Fruit fly (Drosophila melanogaster) whole organism, embryonic: ENCODE measurements around the gene CG5973.

ENCODE experiments used
- Adf1 ChIP-seq: fragments of 200-800 bp; sonication (Bioruptor generic); IDR thresholded peaks from 2 replicates; pipeline ENCODE4 v1.3.6; 2022; ENCODE audit warnings: missing biosample characterization, missing genetic modification characterization
- Antp ChIP-seq: fragments of 200-800 bp; sonication (Bioruptor generic); optimal IDR thresholded peaks from 3 replicates; lab custom pipeline; 2016; ENCODE audit warnings: missing biosample characterization, missing genetic modification characterization
- BtbVII ChIP-seq: fragments of 200-800 bp; sonication (Bioruptor generic); optimal IDR thresholded peaks from 3 replicates; lab custom pipeline; 2017; ENCODE audit warnings: missing biosample characterization, mild to moderate bottlenecking, missing genetic modification characterization
- CG10543 ChIP-seq: fragments of 200-800 bp; sonication (Bioruptor generic); optimal IDR thresholded peaks from 3 replicates; lab custom pipeline; 2017; ENCODE audit warnings: missing biosample characterization, mild to moderate bottlenecking, missing genetic modification characterization, moderate library complexity
- CG13424 ChIP-seq: fragments of 200-800 bp; sonication (Bioruptor generic); optimal IDR thresholded peaks from 2 replicates; lab custom pipeline; 2019; ENCODE audit warnings: missing biosample characterization, mild to moderate bottlenecking, missing genetic modification characterization, moderate library complexity
- CG14014 ChIP-seq: fragments of 200-800 bp; sonication (Bioruptor generic); IDR thresholded peaks from 2 replicates; pipeline ENCODE4 v1.3.6; 2022; ENCODE audit warnings: missing biosample characterization, missing genetic modification characterization
- CG15073 ChIP-seq: fragments of 200-800 bp; sonication (Bioruptor generic); optimal IDR thresholded peaks from 2 replicates; lab custom pipeline; 2016; ENCODE audit warnings: missing biosample characterization, missing genetic modification characterization
- CG17186 ChIP-seq: fragments of 200-800 bp; sonication (Bioruptor generic); optimal IDR thresholded peaks from 3 replicates; lab custom pipeline; 2017; ENCODE audit warnings: missing biosample characterization, missing genetic modification reagents, missing genetic modification characterization
- CG17328 ChIP-seq: fragments of 200-800 bp; sonication (Bioruptor generic); IDR thresholded peaks from 2 replicates; pipeline ENCODE4 v1.3.6; 2022; ENCODE audit warnings: missing biosample characterization, missing genetic modification characterization
- CG18599 ChIP-seq: fragments of 200-800 bp; sonication (Bioruptor generic); optimal IDR thresholded peaks from 3 replicates; lab custom pipeline; 2017; ENCODE audit warnings: missing biosample characterization, missing genetic modification characterization, mild to moderate bottlenecking, moderate library complexity, missing genetic modification reagents
- CG33557 ChIP-seq: fragments of 200-800 bp; sonication (Bioruptor generic); optimal IDR thresholded peaks from 2 replicates; lab custom pipeline; 2019; ENCODE audit warnings: missing biosample characterization, mild to moderate bottlenecking, missing genetic modification characterization, moderate library complexity
- CG7963 ChIP-seq: fragments of 200-800 bp; sonication (Bioruptor generic); IDR thresholded peaks from 3 replicates; pipeline ENCODE4 v1.3.6; 2022; ENCODE audit warnings: missing biosample characterization, missing genetic modification characterization; ENCODE audit not compliant: partially characterized antibody
- CG8944 ChIP-seq: fragments of 200-800 bp; sonication (Bioruptor generic); optimal IDR thresholded peaks from 3 replicates; lab custom pipeline; 2016; ENCODE audit warnings: missing biosample characterization, missing genetic modification characterization
- CG9932 ChIP-seq: fragments of 200-800 bp; sonication (Bioruptor generic); IDR thresholded peaks from 2 replicates; pipeline ENCODE4 v1.3.6; 2022; ENCODE audit warnings: missing biosample characterization, missing genetic modification characterization
- Elba2 ChIP-seq: fragments of 200-800 bp; sonication (Bioruptor generic); optimal IDR thresholded peaks from 3 replicates; lab custom pipeline; 2016; ENCODE audit warnings: missing biosample characterization, missing genetic modification characterization
- Ets65A ChIP-seq: fragments of 200-800 bp; sonication (Bioruptor generic); peaks from one replicate; lab custom pipeline; 2016; ENCODE audit warnings: missing biosample characterization, missing genetic modification characterization
- Fer1 ChIP-seq: fragments of 200-800 bp; sonication (Bioruptor generic); optimal IDR thresholded peaks from 2 replicates; lab custom pipeline; 2017; ENCODE audit warnings: missing biosample characterization, mild to moderate bottlenecking, missing genetic modification characterization
- Hmr ChIP-seq: fragments of 200-800 bp; sonication (Bioruptor generic); optimal IDR thresholded peaks from 3 replicates; lab custom pipeline; 2017; ENCODE audit warnings: mild to moderate bottlenecking, missing biosample characterization, missing genetic modification reagents, missing genetic modification characterization
- Hr51 ChIP-seq, 2 experiments: fragments of 200-800 bp; sonication (Bioruptor generic); optimal IDR thresholded peaks; 2 replicates in 1 of 2; 3 replicates in 1 of 2; lab custom pipeline; 2016 to 2018; ENCODE audit warnings: missing biosample characterization in 2 of 2, missing genetic modification characterization in 2 of 2, mild to moderate bottlenecking in 1 of 2, moderate library complexity in 1 of 2
- Meics ChIP-seq: fragments of 200-800 bp; sonication (Bioruptor generic); optimal IDR thresholded peaks from 2 replicates; lab custom pipeline; 2017; ENCODE audit warnings: missing biosample characterization, mild to moderate bottlenecking, missing genetic modification characterization
- Opbp ChIP-seq: fragments of 200-800 bp; sonication (Bioruptor generic); IDR thresholded peaks from 3 replicates; pipeline ENCODE4 v1.3.6; 2022; ENCODE audit warnings: missing biosample characterization, missing genetic modification characterization; ENCODE audit not compliant: partially characterized antibody
- btn ChIP-seq: fragments of 200-800 bp; sonication (Bioruptor generic); optimal IDR thresholded peaks from 2 replicates; lab custom pipeline; 2016; ENCODE audit warnings: missing biosample characterization, missing genetic modification characterization
- ci ChIP-seq: fragments of 200-800 bp; sonication (Bioruptor generic); IDR thresholded peaks from 3 replicates; pipeline ENCODE4 v1.3.6; 2022; ENCODE audit warnings: missing biosample characterization, missing genetic modification characterization
- ewg ChIP-seq: fragments of 200-800 bp; sonication (Bioruptor generic); optimal IDR thresholded peaks from 3 replicates; lab custom pipeline; 2017; ENCODE audit warnings: mild to moderate bottlenecking, missing biosample characterization, missing genetic modification reagents, missing genetic modification characterization
- fru ChIP-seq: fragments of >200 bp; optimal IDR thresholded peaks from 2 replicates; lab custom pipeline; 2017
- ftz-f1 ChIP-seq: fragments of 200-800 bp; sonication (Bioruptor generic); optimal IDR thresholded peaks from 2 replicates; lab custom pipeline; 2016; ENCODE audit warnings: missing biosample characterization, missing genetic modification characterization
- her ChIP-seq: fragments of 200-800 bp; sonication (Bioruptor generic); optimal IDR thresholded peaks from 2 replicates; lab custom pipeline; 2016; ENCODE audit warnings: missing biosample characterization, missing genetic modification characterization
- hkb ChIP-seq, 2 experiments: fragments of 200-800 bp in 1 of 2; fragments of >200 bp in 1 of 2; sonication (Bioruptor generic) in 1 of 2; IDR thresholded peaks in 1 of 2; optimal IDR thresholded peaks in 1 of 2; 2 replicates each; pipeline versions ENCODE4 v1.3.6 to Lab custom; 2017 to 2022; ENCODE audit warnings: missing biosample characterization in 1 of 2, missing genetic modification characterization in 1 of 2
- nmo ChIP-seq: fragments of 200-800 bp; sonication (Bioruptor generic); optimal IDR thresholded peaks from 2 replicates; lab custom pipeline; 2018; ENCODE audit warnings: missing biosample characterization, mild to moderate bottlenecking, missing genetic modification characterization, moderate library complexity
- otp ChIP-seq: fragments of 200-800 bp; sonication (Bioruptor generic); IDR thresholded peaks from 3 replicates; pipeline ENCODE4, ENCODE4 v1.3.6; 2022; ENCODE audit warnings: missing biosample characterization, missing genetic modification characterization
- pros ChIP-seq: fragments of 200-800 bp; sonication (Bioruptor generic); optimal IDR thresholded peaks from 3 replicates; lab custom pipeline; 2019; ENCODE audit warnings: missing biosample characterization, mild to moderate bottlenecking, missing genetic modification characterization, moderate library complexity
- ranshi ChIP-seq: fragments of 200-800 bp; sonication (Bioruptor generic); IDR thresholded peaks from 2 replicates; pipeline ENCODE4 v1.3.6; 2022; ENCODE audit warnings: missing biosample characterization, missing genetic modification characterization
- repo ChIP-seq: fragments of 200-800 bp; sonication (Bioruptor generic); optimal IDR thresholded peaks from 2 replicates; lab custom pipeline; 2016; ENCODE audit warnings: missing biosample characterization, missing genetic modification characterization
- row ChIP-seq: fragments of 200-800 bp; sonication (Bioruptor generic); IDR thresholded peaks from 3 replicates; pipeline ENCODE4 v1.3.6; 2022; ENCODE audit warnings: missing biosample characterization, missing genetic modification characterization
- seq ChIP-seq: fragments of 200-800 bp; sonication (Bioruptor generic); IDR thresholded peaks from 2 replicates; pipeline ENCODE4 v1.3.6; 2022; ENCODE audit warnings: missing biosample characterization, missing genetic modification characterization
- sim ChIP-seq: fragments of 200-800 bp; sonication (Bioruptor generic); IDR thresholded peaks from 2 replicates; pipeline ENCODE4 v1.3.6; 2022; ENCODE audit warnings: missing biosample characterization, missing genetic modification characterization
- so ChIP-seq: fragments of 200-800 bp; sonication (Bioruptor generic); IDR thresholded peaks from 3 replicates; pipeline ENCODE4 v1.3.6; 2022; ENCODE audit warnings: missing biosample characterization, missing genetic modification characterization
- stc ChIP-seq: fragments of 200-800 bp; sonication (Bioruptor generic); IDR thresholded peaks from 2 replicates; pipeline ENCODE4 v1.3.6; 2022; ENCODE audit warnings: missing biosample characterization, missing genetic modification characterization
- wdn ChIP-seq: fragments of 200-800 bp; sonication (Bioruptor generic); IDR thresholded peaks from 2 replicates; pipeline ENCODE4 v1.3.6; 2022; ENCODE audit warnings: missing biosample characterization, missing genetic modification characterization
- zen2 ChIP-seq: fragments of 200-800 bp; sonication (Bioruptor generic); IDR thresholded peaks from 3 replicates; pipeline ENCODE4 v1.3.6; 2022; ENCODE audit warnings: missing biosample characterization, missing genetic modification characterization; ENCODE audit not compliant: partially characterized antibody

CG5973 gene

dm6 chr2L:7419408-7420304 lies 17.6 kb upstream of the CG5973 start (continued):
- TF ChIP-seq Hmr (GFP tag; lab: Kevin White, UChicago) (peak; percentile 35), CG15073 (GFP tag; lab: Kevin White, UChicago) (no peak), CG8944 (GFP tag; lab: Kevin White, UChicago) (no peak), stc (GFP tag; lab: Robert Waterston, UW) (no peak), repo (GFP tag; lab: Kevin White, UChicago) (no peak), CG33557 (GFP tag; lab: Kevin White, UChicago) (no peak), Fer1 (GFP tag; lab: Kevin White, UChicago) (peak; percentile 12), CG9932 (peak; percentile 28), Opbp (0 out of 3 replicates have a peak, but pooled peaks have one; percentile 38), otp (no peak), her (GFP tag; lab: Kevin White, UChicago) (no peak), ci (GFP tag; lab: Robert Waterston, UW) (0 out of 3 replicates have a peak, but pooled peaks have one; percentile 50), CG18599 (peak; percentile 63), btn (no peak), sim (GFP tag; lab: Robert Waterston, UW) (no peak), CG17328 (0 out of 2 replicates have a peak, but pooled peaks have one; percentile 4), pros (GFP tag; lab: Kevin White, UChicago) (peak; percentile 68), ewg (GFP tag; lab: Kevin White, UChicago) (no peak), zen2 (GFP tag; lab: Robert Waterston, UW) (0 out of 3 replicates have a peak, but pooled peaks have one; percentile 35), Elba2 (GFP tag; lab: Kevin White, UChicago) (no peak), CG13424 (tag; lab: Kevin White, UChicago) (peak; percentile 48), Hr51 (GFP tag; optimal IDR thresholded peaks at IDR 0.05; lab: Kevin White, UChicago) (peak in 1 of 2 experiments; percentile 10), row (GFP tag; lab: Robert Waterston, UW) (peak; percentile 66), CG7963 (GFP tag; lab: Robert Waterston, UW) (no peak), CG10543 (no peak), hkb (optimal IDR thresholded peaks at IDR 0.05; lab: Kevin White, UChicago) (no peak), hkb (GFP tag; IDR thresholded peaks at IDR 0.05; lab: Robert Waterston, UW) (no peak), wdn (no peak), nmo (GFP tag; lab: Kevin White, UChicago) (peak; percentile 16), Antp (GFP tag; lab: Kevin White, UChicago) (no peak), seq (no peak), BtbVII (GFP tag; lab: Kevin White, UChicago) (no peak), ftz-f1 (GFP tag; lab: Kevin White, UChicago) (no peak), so (GFP tag; lab: Robert Waterston, UW) (no peak), Adf1 (peak; percentile 7; the same call in 1 of the 2 replicates), CG17186 (GFP tag; lab: Kevin White, UChicago) (no peak), CG14014 (GFP tag; lab: Robert Waterston, UW) (peak; percentile 40; the same call in 1 of the 2 replicates), Meics (GFP tag; lab: Kevin White, UChicago) (peak; percentile 50), ranshi (GFP tag; lab: Robert Waterston, UW) (no peak), fru (peak; percentile 40), Ets65A (peak; percentile 27)
